Fruit fly (Drosophila melanogaster): ENCODE measurements around the gene CG6454.
A peak's percentile ranks its signal among the peaks of the same experiment; 100 is the strongest.

The CG6454 gene

dm6 chr3R:24318217-24319082, 30.5 kb upstream of the CG6454 start, which contains the start of the genes Nab2 and BRWD3 (continued):
- TF ChIP-seq pum (GFP tag; optimal IDR thresholded peaks at IDR 0.05) (no peak), lab (GFP tag; optimal IDR thresholded peaks at IDR 0.05) (no peak), Opbp (GFP tag; IDR thresholded peaks at IDR 0.05; ENCODE audit: partially characterized antibody) (peak; percentile 85), Dp (GFP tag; optimal IDR thresholded peaks at IDR 0.05) (peak; percentile 47), CG6689 (GFP tag; IDR thresholded peaks at IDR 0.05) (0 out of 2 replicates have a peak, but pooled peaks have one; percentile 4), ara (GFP tag; IDR thresholded peaks at IDR 0.05) (0 out of 2 replicates have a peak, but pooled peaks have one; percentile 50), slbo (GFP tag; IDR thresholded peaks at IDR 0.05) (peak; percentile 75), sd (tag; optimal IDR thresholded peaks at IDR 0.05) (no peak), ATbp (GFP tag; optimal IDR thresholded peaks at IDR 0.05) (no peak), Hmx (GFP tag; optimal IDR thresholded peaks at IDR 0.05) (no peak), CG13424 (tag; optimal IDR thresholded peaks at IDR 0.05) (peak; percentile 57), HLH3B (GFP tag; IDR thresholded peaks at IDR 0.05) (peak; percentile 29; the same call in 1 of the 2 replicates), trem (tag; optimal IDR thresholded peaks at IDR 0.05) (no peak), Fer3 (tag; optimal IDR thresholded peaks at IDR 0.05) (no peak), lov (optimal IDR thresholded peaks at IDR 0.05) (no peak), lov (GFP tag; IDR thresholded peaks at IDR 0.05) (0 out of 3 replicates have a peak, but pooled peaks have one; percentile 17), Dref (GFP tag; IDR thresholded peaks at IDR 0.05) (peak; percentile 82), oc (tag; optimal IDR thresholded peaks at IDR 0.05) (no peak), CG31388 (GFP tag; optimal IDR thresholded peaks at IDR 0.05) (no peak), Aef1 (GFP tag; IDR thresholded peaks at IDR 0.05) (peak; percentile 24; the same call in 1 of the 3 replicates), ssp (GFP tag; IDR thresholded peaks at IDR 0.05) (0 out of 2 replicates have a peak, but pooled peaks have one; percentile 17), da (GFP tag; optimal IDR thresholded peaks at IDR 0.05) (no peak), CG4730 (GFP tag; IDR thresholded peaks at IDR 0.05) (no peak), CG16779 (GFP tag; IDR thresholded peaks at IDR 0.05) (no peak), chif (GFP tag; optimal IDR thresholded peaks at IDR 0.05) (peak in 1 of 2 experiments; percentile 6), CG6272 (GFP tag; IDR thresholded peaks at IDR 0.05) (0 out of 2 replicates have a peak, but pooled peaks have one; percentile 6), Dip2 (GFP tag; IDR thresholded peaks at IDR 0.05) (no peak), Sox102F (GFP tag; optimal IDR thresholded peaks at IDR 0.05) (no peak), CG12071 (GFP tag; optimal IDR thresholded peaks at IDR 0.05) (no peak), CG4360 (GFP tag; IDR thresholded peaks at IDR 0.05) (no peak), CG4854 (GFP tag; optimal IDR thresholded peaks at IDR 0.05) (no peak), bbx (GFP tag; IDR thresholded peaks at IDR 0.05; ENCODE audit: partially characterized antibody) (peak; percentile 75), CG17802 (tag; optimal IDR thresholded peaks at IDR 0.05) (no peak), CG30403 (GFP tag; optimal IDR thresholded peaks at IDR 0.05) (peak; percentile 73), lilli (GFP tag; optimal IDR thresholded peaks at IDR 0.05) (no peak), ac (GFP tag; optimal IDR thresholded peaks at IDR 0.05) (no peak), CG7963 (GFP tag; IDR thresholded peaks at IDR 0.05; ENCODE audit: partially characterized antibody) (peak; percentile 69; the same call in 2 of the 3 replicates), CG7839 (tag; optimal IDR thresholded peaks at IDR 0.05) (no peak), pros (GFP tag; optimal IDR thresholded peaks at IDR 0.05) (no peak), CG2889 (GFP tag; IDR thresholded peaks at IDR 0.05) (no peak), CG5180 (GFP tag; optimal IDR thresholded peaks at IDR 0.05) (no peak), dysf (GFP tag; IDR thresholded peaks at IDR 0.05) (peak; percentile 53; the same call in 1 of the 3 replicates), dmrt11E (tag; optimal IDR thresholded peaks at IDR 0.05) (peak; percentile 38), C15 (GFP tag; IDR thresholded peaks at IDR 0.05) (no peak), CG12659 (GFP tag; optimal IDR thresholded peaks at IDR 0.05) (peak; percentile 42), emc (GFP tag; optimal IDR thresholded peaks at IDR 0.05) (no peak), CG15696 (tag; optimal IDR thresholded peaks at IDR 0.05) (peak; percentile 28), CG4282 (GFP tag; optimal IDR thresholded peaks at IDR 0.05) (no peak)
